Fruit fly (Drosophila melanogaster) whole organism, prepupa: ENCODE data around the gene unc-119.

Source experiments
- Blimp-1 ChIP-seq: fragments of 200-800 bp; sonication (Bioruptor generic); optimal IDR thresholded peaks from 3 replicates; lab custom pipeline; 2017; ENCODE audit warnings: missing biosample characterization, missing genetic modification characterization, mild to moderate bottlenecking, moderate library complexity, missing genetic modification reagents
- CG10631 ChIP-seq: fragments of 200-800 bp; sonication (Bioruptor generic); optimal IDR thresholded peaks from 2 replicates; lab custom pipeline; 2016; ENCODE audit warnings: missing biosample characterization, missing genetic modification characterization
- CG10669 ChIP-seq: fragments of 200-800 bp; sonication (Bioruptor generic); optimal IDR thresholded peaks from 3 replicates; lab custom pipeline; 2018; ENCODE audit warnings: missing biosample characterization, mild to moderate bottlenecking, missing genetic modification characterization, moderate library complexity
- CG11762 ChIP-seq: fragments of 200-800 bp; sonication (Bioruptor generic); optimal IDR thresholded peaks from 3 replicates; lab custom pipeline; 2016; ENCODE audit warnings: missing biosample characterization, missing genetic modification characterization; ENCODE audit not compliant: insufficient read depth
- CG11902 ChIP-seq: fragments of 200-800 bp; sonication (Bioruptor generic); optimal IDR thresholded peaks from 3 replicates; lab custom pipeline; 2016; ENCODE audit warnings: missing biosample characterization, missing genetic modification characterization
- CG15336 ChIP-seq: fragments of 200-800 bp; sonication (Bioruptor generic); IDR thresholded peaks from 2 replicates; pipeline ENCODE4 v1.3.6; 2022; ENCODE audit warnings: missing biosample characterization, missing genetic modification characterization
- CG16779 ChIP-seq: fragments of 200-800 bp; sonication (Bioruptor generic); optimal IDR thresholded peaks from 3 replicates; lab custom pipeline; 2017; ENCODE audit warnings: missing biosample characterization, mild to moderate bottlenecking, missing genetic modification characterization
- CG3032 ChIP-seq: fragments of 200-800 bp; optimal IDR thresholded peaks from 2 replicates; lab custom pipeline; 2019; ENCODE audit warnings: missing biosample characterization, mild to moderate bottlenecking, missing genetic modification characterization, moderate library complexity
- CG31627 ChIP-seq: fragments of 200-800 bp; sonication (Bioruptor generic); optimal IDR thresholded peaks from 3 replicates; lab custom pipeline; 2016; ENCODE audit warnings: missing biosample characterization, missing genetic modification characterization
- CG34406 ChIP-seq: fragments of 200-800 bp; sonication (Bioruptor generic); optimal IDR thresholded peaks from 3 replicates; lab custom pipeline; 2016; ENCODE audit warnings: missing biosample characterization, missing genetic modification characterization
- CG3919 ChIP-seq: fragments of 200-800 bp; sonication (Bioruptor generic); optimal IDR thresholded peaks from 3 replicates; lab custom pipeline; 2016; ENCODE audit warnings: missing biosample characterization, missing genetic modification characterization
- CG4318 ChIP-seq: fragments of 200-800 bp; sonication (Bioruptor generic); optimal IDR thresholded peaks from 3 replicates; lab custom pipeline; 2017; ENCODE audit warnings: missing biosample characterization, mild to moderate bottlenecking, missing genetic modification characterization
- CG6163 ChIP-seq: fragments of 200-800 bp; sonication (Bioruptor generic); IDR thresholded peaks from 3 replicates; pipeline ENCODE4 v1.3.6; 2022; ENCODE audit warnings: missing biosample characterization, missing genetic modification characterization
- CG6276 ChIP-seq: fragments of 200-800 bp; sonication (Bioruptor generic); optimal IDR thresholded peaks from 2 replicates; lab custom pipeline; 2017; ENCODE audit warnings: missing biosample characterization, mild to moderate bottlenecking, missing genetic modification characterization
- CG6792 ChIP-seq: fragments of 200-800 bp; sonication (Bioruptor generic); optimal IDR thresholded peaks from 3 replicates; lab custom pipeline; 2016; ENCODE audit warnings: missing biosample characterization, missing genetic modification characterization
- CG6808 ChIP-seq: fragments of 200-800 bp; sonication (Bioruptor generic); optimal IDR thresholded peaks from 3 replicates; lab custom pipeline; 2017; ENCODE audit warnings: missing biosample characterization, missing genetic modification characterization, mild to moderate bottlenecking, moderate library complexity, missing genetic modification reagents
- CG6854 ChIP-seq: fragments of 200-800 bp; sonication (Bioruptor generic); optimal IDR thresholded peaks from 2 replicates; lab custom pipeline; 2017; ENCODE audit warnings: missing biosample characterization, mild to moderate bottlenecking, missing genetic modification characterization
- CG7368 ChIP-seq: fragments of 200-800 bp; sonication (Bioruptor generic); optimal IDR thresholded peaks from 3 replicates; lab custom pipeline; 2016; ENCODE audit warnings: missing biosample characterization, missing genetic modification characterization
- CG8119 ChIP-seq: fragments of 200-800 bp; sonication (Bioruptor generic); IDR thresholded peaks from 3 replicates; pipeline ENCODE4 v1.3.6; 2022; ENCODE audit warnings: missing biosample characterization, missing genetic modification characterization
- CG8319 ChIP-seq: fragments of 200-800 bp; sonication (Bioruptor generic); optimal IDR thresholded peaks from 3 replicates; lab custom pipeline; 2016; ENCODE audit warnings: missing biosample characterization, missing genetic modification characterization
- CG8632 ChIP-seq: fragments of 200-800 bp; sonication (Bioruptor generic); optimal IDR thresholded peaks from 3 replicates; lab custom pipeline; 2016; ENCODE audit warnings: missing biosample characterization, missing genetic modification characterization
- CG9139 ChIP-seq: fragments of 200-800 bp; sonication (Bioruptor generic); optimal IDR thresholded peaks from 3 replicates; lab custom pipeline; 2017; ENCODE audit warnings: missing biosample characterization, mild to moderate bottlenecking, missing genetic modification characterization
- Eip75B ChIP-seq: fragments of 200-800 bp; sonication (Bioruptor generic); optimal IDR thresholded peaks from 3 replicates; lab custom pipeline; 2016; ENCODE audit warnings: missing biosample characterization, missing genetic modification characterization
- Eip78C ChIP-seq: fragments of 200-800 bp; sonication (Bioruptor generic); peaks from one replicate; lab custom pipeline; 2016; ENCODE audit warnings: missing biosample characterization, missing genetic modification characterization
- Eip93F ChIP-seq: fragments of 200-800 bp; sonication (Bioruptor generic); optimal IDR thresholded peaks from 2 replicates; lab custom pipeline; 2016; ENCODE audit warnings: missing biosample characterization, mild to moderate bottlenecking, missing genetic modification characterization
- Ets21C ChIP-seq: fragments of 200-800 bp; sonication (Bioruptor generic); optimal IDR thresholded peaks from 3 replicates; lab custom pipeline; 2016; ENCODE audit warnings: missing biosample characterization, missing genetic modification characterization
- Gug ChIP-seq: fragments of 200-800 bp; sonication (Bioruptor generic); IDR thresholded peaks from 2 replicates; pipeline ENCODE4 v1.3.6; 2022; ENCODE audit warnings: missing biosample characterization, missing genetic modification characterization
- Hr38 ChIP-seq: sonication (Bioruptor generic); optimal IDR thresholded peaks from 2 replicates; lab custom pipeline; 2016; ENCODE audit warnings: missing biosample characterization, missing genetic modification characterization
- Hr39 ChIP-seq: fragments of 200-800 bp; sonication (Bioruptor generic); optimal IDR thresholded peaks from 2 replicates; lab custom pipeline; 2016; ENCODE audit warnings: missing biosample characterization, missing genetic modification characterization
- Hr4 ChIP-seq: fragments of 200-800 bp; sonication (Bioruptor generic); optimal IDR thresholded peaks from 3 replicates; lab custom pipeline; 2016; ENCODE audit warnings: missing biosample characterization, missing genetic modification characterization
- Lpt ChIP-seq: fragments of 200-800 bp; sonication (Bioruptor generic); optimal IDR thresholded peaks from 3 replicates; lab custom pipeline; 2016; ENCODE audit warnings: missing biosample characterization, missing genetic modification characterization
- Met ChIP-seq: fragments of 200-800 bp; sonication (Bioruptor generic); optimal IDR thresholded peaks from 3 replicates; lab custom pipeline; 2016; ENCODE audit warnings: missing biosample characterization, missing genetic modification characterization
- OdsH ChIP-seq: fragments of 200-800 bp; sonication (Bioruptor generic); optimal IDR thresholded peaks from 3 replicates; lab custom pipeline; 2016; ENCODE audit warnings: missing biosample characterization, missing genetic modification characterization
- Smox ChIP-seq: fragments of 200-800 bp; sonication (Bioruptor generic); optimal IDR thresholded peaks from 3 replicates; lab custom pipeline; 2016; ENCODE audit warnings: missing biosample characterization, missing genetic modification characterization
- Sox14 ChIP-seq: fragments of 200-800 bp; sonication (Bioruptor generic); optimal IDR thresholded peaks from 3 replicates; lab custom pipeline; 2016; ENCODE audit warnings: missing biosample characterization, missing genetic modification characterization
- Sox15 ChIP-seq: fragments of 200-800 bp; sonication (Bioruptor generic); optimal IDR thresholded peaks from 3 replicates; lab custom pipeline; 2016; ENCODE audit warnings: missing biosample characterization, missing genetic modification characterization
- achi ChIP-seq: fragments of 200-800 bp; sonication (Bioruptor generic); optimal IDR thresholded peaks from 3 replicates; lab custom pipeline; 2016; ENCODE audit warnings: missing biosample characterization, missing genetic modification characterization
- acj6 ChIP-seq: fragments of 200-800 bp; sonication (Bioruptor generic); optimal IDR thresholded peaks from 3 replicates; lab custom pipeline; 2016; ENCODE audit warnings: missing biosample characterization, missing genetic modification characterization
- eg ChIP-seq: fragments of 200-800 bp; sonication (Bioruptor generic); IDR thresholded peaks from 3 replicates; pipeline ENCODE4 v1.3.6; 2022; ENCODE audit warnings: missing biosample characterization, missing genetic modification characterization
- esn ChIP-seq: fragments of 200-800 bp; sonication (Bioruptor generic); optimal IDR thresholded peaks from 2 replicates; lab custom pipeline; 2016; ENCODE audit warnings: missing biosample characterization, mild to moderate bottlenecking, missing genetic modification characterization, moderate library complexity
- fd85E ChIP-seq: fragments of 200-800 bp; sonication (Bioruptor generic); optimal IDR thresholded peaks from 3 replicates; lab custom pipeline; 2016; ENCODE audit warnings: missing biosample characterization, missing genetic modification characterization
- fkh ChIP-seq: fragments of 200-800 bp; sonication (Bioruptor generic); optimal IDR thresholded peaks from 3 replicates; lab custom pipeline; 2017; ENCODE audit warnings: missing biosample characterization, mild to moderate bottlenecking, missing genetic modification characterization, moderate library complexity
- net ChIP-seq: fragments of 200-800 bp; sonication (Bioruptor generic); optimal IDR thresholded peaks from 3 replicates; lab custom pipeline; 2016; ENCODE audit warnings: missing biosample characterization, missing genetic modification characterization
- pdm3 ChIP-seq: fragments of 200-800 bp; sonication (Bioruptor generic); optimal IDR thresholded peaks from 3 replicates; lab custom pipeline; 2016; ENCODE audit warnings: missing biosample characterization, missing genetic modification characterization
- spab ChIP-seq: fragments of 200-800 bp; sonication (Bioruptor generic); optimal IDR thresholded peaks from 2 replicates; lab custom pipeline; 2017; ENCODE audit warnings: missing biosample characterization, mild to moderate bottlenecking, missing genetic modification characterization, missing genetic modification reagents
- ss ChIP-seq, 2 experiments: fragments of 200-800 bp; sonication (Bioruptor generic); optimal IDR thresholded peaks; 2 replicates in 1 of 2; 3 replicates in 1 of 2; lab custom pipeline; 2017 to 2018; ENCODE audit warnings: mild to moderate bottlenecking in 2 of 2, missing biosample characterization in 2 of 2, missing genetic modification characterization in 2 of 2, moderate library complexity in 1 of 2
- svp ChIP-seq: fragments of 200-800 bp; sonication (Bioruptor generic); peaks from one replicate; lab custom pipeline; 2016; ENCODE audit warnings: missing biosample characterization, missing genetic modification characterization
- vri ChIP-seq: fragments of 200-800 bp; sonication (Bioruptor generic); optimal IDR thresholded peaks from 3 replicates; lab custom pipeline; 2016; ENCODE audit warnings: missing biosample characterization, mild to moderate bottlenecking, missing genetic modification characterization

unc-119 gene

DNA sequence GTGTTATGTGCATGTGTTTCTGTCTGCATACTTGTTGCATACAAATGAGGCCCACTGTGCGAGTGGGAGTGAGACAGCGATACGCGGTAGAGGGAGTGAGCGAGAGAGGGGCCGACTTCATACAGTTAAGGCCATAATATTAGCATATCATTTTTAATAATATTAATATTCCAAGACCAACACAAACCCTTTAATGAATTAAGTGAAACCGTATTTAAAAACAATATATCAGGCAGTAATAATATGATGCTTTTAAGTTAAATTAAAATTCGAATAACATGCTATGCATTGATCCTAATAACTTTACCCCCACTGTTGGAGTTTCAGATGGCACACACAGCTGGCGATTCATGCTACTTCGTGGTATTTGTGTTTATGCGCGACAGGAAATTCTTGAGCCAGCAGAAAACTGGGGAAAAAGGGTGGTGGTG, 33.7 kb upstream of the unc-119 start (continued):
- peak; percentile 98 for TF ChIP-seq esn (GFP tag; lab: Kevin White, UChicago)
- peak; percentile 97 for TF ChIP-seq CG9139 (GFP tag; lab: Kevin White, UChicago)
- TF ChIP-seq net (GFP tag; lab: Kevin White, UChicago) = peak; percentile 98
- peak; percentile 97 for TF ChIP-seq pdm3 (GFP tag; lab: Kevin White, UChicago)
- TF ChIP-seq eg (GFP tag; lab: Robert Waterston, UW) = peak; percentile 99
- TF ChIP-seq CG4318 (GFP tag; lab: Kevin White, UChicago) = peak; percentile 93
- peak; percentile 94 for TF ChIP-seq CG8319 (GFP tag; lab: Kevin White, UChicago)
- peak; percentile 99 for TF ChIP-seq CG15336 (GFP tag; lab: Robert Waterston, UW)
- peak; percentile 98 for TF ChIP-seq CG34406 (GFP tag; lab: Kevin White, UChicago)
- peak; percentile 98 for TF ChIP-seq CG6808
- TF ChIP-seq CG8632 = peak; percentile 98
- TF ChIP-seq CG10669 (GFP tag; lab: Kevin White, UChicago) = peak; percentile 97
- peak; percentile 99 for TF ChIP-seq Eip78C
- peak; percentile 97 for TF ChIP-seq CG10631
- peak; percentile 97 for TF ChIP-seq Met (GFP tag; lab: Kevin White, UChicago)
- TF ChIP-seq Eip75B = peak; percentile 97
- TF ChIP-seq fkh = peak; percentile 78
- peak; percentile 91 for TF ChIP-seq Blimp-1 (GFP tag; lab: Kevin White, UChicago)
- TF ChIP-seq, all 60 proteins: peak for 59

DNA sequence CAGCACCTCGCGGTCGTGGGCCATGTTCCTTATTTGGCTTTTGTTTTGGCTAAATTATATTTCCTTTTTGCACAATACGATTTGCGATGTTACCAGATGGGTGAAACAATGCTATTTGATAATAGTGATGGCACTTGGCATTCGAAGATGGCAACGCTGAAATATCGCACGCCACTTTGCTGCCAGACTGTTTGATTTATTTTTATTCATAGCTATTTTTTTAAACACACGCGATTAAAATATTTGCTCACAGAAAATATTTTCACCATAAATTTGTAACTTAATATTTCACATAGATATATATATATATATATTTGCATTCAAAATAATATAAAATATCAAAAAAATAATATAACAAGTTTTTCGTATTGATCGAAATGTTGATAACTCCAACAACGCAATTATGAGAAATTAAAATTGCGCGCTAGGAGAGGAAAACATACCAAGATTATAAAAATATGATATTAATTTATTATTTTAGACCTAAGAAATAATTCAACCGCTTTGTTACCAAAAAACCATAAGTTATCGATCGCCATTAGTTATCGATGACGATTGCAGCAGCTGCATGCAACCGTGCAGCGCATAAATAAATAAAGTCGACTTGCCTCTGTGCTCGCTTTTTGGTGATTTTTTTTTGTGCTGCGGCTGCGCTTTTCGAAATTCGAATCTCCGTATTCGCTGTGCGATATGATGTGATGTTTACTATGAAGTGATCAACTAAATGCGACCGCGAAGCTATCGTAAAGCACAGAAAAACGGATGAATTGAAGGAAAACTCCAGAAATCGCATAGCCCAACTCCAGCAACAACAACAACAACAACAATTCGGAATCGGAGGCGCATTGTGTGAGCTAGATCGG, 32.8 kb upstream of the unc-119 start, which contains the start of the genes Atg5 and Dok:
Gene Atg5 (minus strand): TSS at position 122 of the 863 bp plus-strand sequence.
Gene Dok (plus strand): TSS at position 566 of the 863 bp plus-strand sequence.
- TF ChIP-seq Ets21C (GFP tag; lab: Kevin White, UChicago) = no peak
- TF ChIP-seq OdsH (GFP tag; lab: Kevin White, UChicago) = peak; percentile 7
- TF ChIP-seq Hr39 (GFP tag; lab: Kevin White, UChicago) = peak; percentile 14
- TF ChIP-seq CG7368 (GFP tag; lab: Kevin White, UChicago) = no peak
- TF ChIP-seq Lpt (GFP tag; lab: Kevin White, UChicago) = no peak
- no peak for TF ChIP-seq Sox15
- TF ChIP-seq Eip93F = no peak
- TF ChIP-seq svp (GFP tag; lab: Kevin White, UChicago) = no peak
- no peak for TF ChIP-seq achi
- TF ChIP-seq CG3032 (tag; lab: Kevin White, UChicago) = peak; percentile 16
- no peak for TF ChIP-seq CG34406 (GFP tag; lab: Kevin White, UChicago)
- no peak for TF ChIP-seq Eip75B
- TF ChIP-seq acj6 (GFP tag; lab: Kevin White, UChicago) = no peak
- TF ChIP-seq CG6854 (GFP tag; lab: Kevin White, UChicago) = no peak
- TF ChIP-seq CG11902 (GFP tag; lab: Kevin White, UChicago) = no peak
- TF ChIP-seq CG8319 (GFP tag; lab: Kevin White, UChicago) = no peak
- no peak for TF ChIP-seq CG6792 (GFP tag; lab: Kevin White, UChicago)
- no peak for TF ChIP-seq CG8119 (GFP tag; lab: Robert Waterston, UW)
- TF ChIP-seq net (GFP tag; lab: Kevin White, UChicago) = no peak
- TF ChIP-seq vri (GFP tag; lab: Kevin White, UChicago) = no peak
- TF ChIP-seq CG6163 = no peak
- no peak for TF ChIP-seq CG11762 (GFP tag; lab: Kevin White, UChicago)
- TF ChIP-seq ss (GFP tag; optimal IDR thresholded peaks at IDR 0.05; lab: Kevin White, UChicago) = no peak
- TF ChIP-seq CG15336 (GFP tag; lab: Robert Waterston, UW) = no peak
- no peak for TF ChIP-seq CG8632
- TF ChIP-seq CG31627 (GFP tag; lab: Kevin White, UChicago) = peak; percentile 31
- no peak for TF ChIP-seq Hr38 (GFP tag; lab: Kevin White, UChicago)
- TF ChIP-seq Smox (GFP tag; lab: Kevin White, UChicago) = no peak
- no peak for TF ChIP-seq CG16779 (tag; lab: Kevin White, UChicago)
- no peak for TF ChIP-seq fd85E (GFP tag; lab: Kevin White, UChicago)
- 0 out of 3 replicates have a peak, but pooled peaks have one; percentile 22 for TF ChIP-seq eg (GFP tag; lab: Robert Waterston, UW)
- TF ChIP-seq Gug (GFP tag; lab: Robert Waterston, UW) = no peak
- TF ChIP-seq spab (GFP tag; lab: Kevin White, UChicago) = no peak
- TF ChIP-seq CG3919 = no peak
- peak; percentile 20 for TF ChIP-seq Eip78C
- TF ChIP-seq CG6276 (GFP tag; lab: Kevin White, UChicago) = no peak
- no peak for TF ChIP-seq CG9139 (GFP tag; lab: Kevin White, UChicago)
- TF ChIP-seq Blimp-1 (GFP tag; lab: Kevin White, UChicago) = no peak
- TF ChIP-seq Sox14 = peak; percentile 51
- TF ChIP-seq Hr4 (GFP tag; lab: Kevin White, UChicago) = no peak
